Fruit fly (Drosophila melanogaster): ENCODE data around the gene Cyp6d5.

Cyp6d5 gene

dm6 chr3R:13999531-13999930, 29.5 kb upstream of the Cyp6d5 start (continued):
- no peak for TF ChIP-seq MESR4 (GFP tag; optimal IDR thresholded peaks at IDR 0.05)
- TF ChIP-seq CG11504 (tag; optimal IDR thresholded peaks at IDR 0.05), result peak; percentile 89
- no peak for TF ChIP-seq sd (tag; optimal IDR thresholded peaks at IDR 0.05)
- peak; percentile 57 for TF ChIP-seq CG7839 (tag; optimal IDR thresholded peaks at IDR 0.05)
- TF ChIP-seq slbo (GFP tag; IDR thresholded peaks at IDR 0.05), result peak; percentile 27; the same call in 1 of the 2 replicates
- peak; percentile 70 for TF ChIP-seq Med (GFP tag)
- TF ChIP-seq CG8944 (GFP tag; optimal IDR thresholded peaks at IDR 0.05), result no peak
- peak; percentile 42 for TF ChIP-seq Jarid2 (GFP tag; optimal IDR thresholded peaks at IDR 0.05)
- TF ChIP-seq sens (GFP tag), result peak; percentile 79
- no peak for TF ChIP-seq pan (optimal IDR thresholded peaks at IDR 0.05)
- peak in 1 of 2 experiments; percentile 67 for TF ChIP-seq pan (GFP tag; optimal IDR thresholded peaks at IDR 0.05 in 1 of 2, IDR thresholded peaks at IDR 0.05 in 1 of 2)
- peak; percentile 20 for TF ChIP-seq p53 (GFP tag; optimal IDR thresholded peaks at IDR 0.05)
- no peak for TF ChIP-seq CG8359 (GFP tag; optimal IDR thresholded peaks at IDR 0.05; ENCODE audit: borderline replicate concordance)
- peak; percentile 61 for TF ChIP-seq Fer1 (GFP tag; optimal IDR thresholded peaks at IDR 0.05)
- TF ChIP-seq eyg (GFP tag; optimal IDR thresholded peaks at IDR 0.05), result no peak
- TF ChIP-seq seq (GFP tag; IDR thresholded peaks at IDR 0.05), result 0 out of 2 replicates have a peak, but pooled peaks have one; percentile 33
- peak; percentile 40 for TF ChIP-seq Sry-δ (GFP tag; optimal IDR thresholded peaks at IDR 0.05)
- 0 out of 3 replicates have a peak, but pooled peaks have one; percentile 44 for TF ChIP-seq Optix (GFP tag; IDR thresholded peaks at IDR 0.05)
- peak; percentile 77 for TF ChIP-seq kah (GFP tag; optimal IDR thresholded peaks at IDR 0.05)
- TF ChIP-seq Max (GFP tag; optimal IDR thresholded peaks at IDR 0.05), result peak; percentile 40
- TF ChIP-seq cas (GFP tag; IDR thresholded peaks at IDR 0.05), result no peak
- peak; percentile 80; the same call in 1 of the 2 replicates for TF ChIP-seq chm (GFP tag; IDR thresholded peaks at IDR 0.05)
- TF ChIP-seq phol (tag; optimal IDR thresholded peaks at IDR 0.05), result peak; percentile 59
- TF ChIP-seq ATbp (GFP tag; optimal IDR thresholded peaks at IDR 0.05), result peak; percentile 82
- TF ChIP-seq CG31388 (GFP tag; optimal IDR thresholded peaks at IDR 0.05), result peak; percentile 40
- peak; percentile 59; the same call in 2 of the 3 replicates for TF ChIP-seq B-H1 (GFP tag; IDR thresholded peaks at IDR 0.05)
- TF ChIP-seq ac (GFP tag; optimal IDR thresholded peaks at IDR 0.05), result no peak
- TF ChIP-seq run (tag; optimal IDR thresholded peaks at IDR 0.05), result no peak
- peak; percentile 61; the same call in 1 of the 2 replicates for TF ChIP-seq Xrp1 (GFP tag; IDR thresholded peaks at IDR 0.05)
- TF ChIP-seq Dip3 (GFP tag; optimal IDR thresholded peaks at IDR 0.05), result no peak
- peak; percentile 6 for TF ChIP-seq D19B (GFP tag; optimal IDR thresholded peaks at IDR 0.05)
- peak in 1 of 2 experiments; percentile 55 for TF ChIP-seq Hr51 (GFP tag; optimal IDR thresholded peaks at IDR 0.05)
- TF ChIP-seq CG34376 (GFP tag; optimal IDR thresholded peaks at IDR 0.05), result no peak
- peak; percentile 8 for TF ChIP-seq gsb-n (tag; optimal IDR thresholded peaks at IDR 0.05)
- peak; percentile 51; the same call in 1 of the 2 replicates for TF ChIP-seq CG6689 (GFP tag; IDR thresholded peaks at IDR 0.05)
- peak; percentile 27 for TF ChIP-seq CG7987 (GFP tag; optimal IDR thresholded peaks at IDR 0.05)
- no peak for TF ChIP-seq bbx (GFP tag; IDR thresholded peaks at IDR 0.05; ENCODE audit: partially characterized antibody)
- peak in 1 of 2 experiments; percentile 89 for TF ChIP-seq eve (GFP tag; optimal IDR thresholded peaks at IDR 0.05)
- no peak for TF ChIP-seq CG14014 (GFP tag; IDR thresholded peaks at IDR 0.05)
- TF ChIP-seq az2 (GFP tag; optimal IDR thresholded peaks at IDR 0.05), result peak; percentile 24
- TF ChIP-seq CG5953 (GFP tag; IDR thresholded peaks at IDR 0.05), result 0 out of 2 replicates have a peak, but pooled peaks have one; percentile 36
- TF ChIP-seq Spps (tag; optimal IDR thresholded peaks at IDR 0.05), result peak; percentile 7
- peak; percentile 76 for TF ChIP-seq zfh1 (GFP tag; IDR thresholded peaks at IDR 0.05)
- 0 out of 3 replicates have a peak, but pooled peaks have one; percentile 20 for TF ChIP-seq CG11093 (GFP tag; IDR thresholded peaks at IDR 0.05)
- 0 out of 2 replicates have a peak, but pooled peaks have one; percentile 22 for TF ChIP-seq ap (GFP tag; IDR thresholded peaks at IDR 0.05)
- TF ChIP-seq zen2 (GFP tag; IDR thresholded peaks at IDR 0.05; ENCODE audit: partially characterized antibody), result no peak
- TF ChIP-seq CG8388 (GFP tag; optimal IDR thresholded peaks at IDR 0.05), result peak; percentile 39
- TF ChIP-seq sqz (GFP tag; optimal IDR thresholded peaks at IDR 0.05), result peak; percentile 34
- TF ChIP-seq D (optimal IDR thresholded peaks at IDR 0.05), result no peak
- peak; percentile 72 for TF ChIP-seq D (GFP tag; optimal IDR thresholded peaks at IDR 0.05)
- TF ChIP-seq Six4 (GFP tag; optimal IDR thresholded peaks at IDR 0.05), result peak; percentile 57

Data from whole organism, embryonic.